Fruit fly (Drosophila melanogaster) Kc167 (cell line): ENCODE data around the gene CG4839.

Source experiments
- Myc ChIP-seq: fragments of >200 bp; optimal IDR thresholded peaks from 2 replicates; lab custom pipeline; 2017; ENCODE audit warnings: missing external identifiers
- Sin3A ChIP-seq: fragments of >200 bp; optimal IDR thresholded peaks from 2 replicates; lab custom pipeline; 2018; ENCODE audit warnings: missing external identifiers
- h ChIP-seq: fragments of >200 bp; optimal IDR thresholded peaks from 3 replicates; lab custom pipeline; 2018; ENCODE audit warnings: missing external identifiers
- insv ChIP-seq: fragments of >200 bp; optimal IDR thresholded peaks from 3 replicates; lab custom pipeline; 2018; ENCODE audit warnings: missing external identifiers
- psq ChIP-seq: fragments of >200 bp; optimal IDR thresholded peaks from 2 replicates; lab custom pipeline; 2017; ENCODE audit warnings: missing external identifiers
- ttk ChIP-seq: sonication (Bioruptor generic); optimal IDR thresholded peaks from 2 replicates; lab custom pipeline; 2017; ENCODE audit warnings: missing external identifiers

Gene CG4839

dm6 chr2L:10180182-10180779 lies 35.7 kb downstream of the CG4839 start, which contains the start of gene CG44153:
Gene CG44153, minus strand, starts transcription at chr2L:10180256.
- TF ChIP-seq h (lab: Kevin White, UChicago) (no peak), Myc (lab: Kevin White, UChicago) (no peak), insv (lab: Kevin White, UChicago) (no peak), Sin3A (lab: Kevin White, UChicago) (no peak), psq (lab: Kevin White, UChicago) (no peak), ttk (lab: Kevin White, UChicago) (no peak)

dm6 chr2L:10191396-10191795 lies 46.8 kb downstream of the CG4839 start, which contains the start of gene Fum4:
Gene Fum4, minus strand, starts transcription at chr2L:10191496.
- TF ChIP-seq Myc (lab: Kevin White, UChicago) = no peak
- no peak for TF ChIP-seq insv (lab: Kevin White, UChicago)
- TF ChIP-seq psq (lab: Kevin White, UChicago) = no peak
- no peak for TF ChIP-seq Sin3A (lab: Kevin White, UChicago)
- TF ChIP-seq h (lab: Kevin White, UChicago) = no peak
- TF ChIP-seq ttk (lab: Kevin White, UChicago) = no peak

dm6 chr2L:10198911-10199310 lies 54.3 kb downstream of the CG4839 start, which contains the start of gene Sur:
Gene Sur, minus strand, starts transcription at chr2L:10199117.
- TF ChIP-seq h (lab: Kevin White, UChicago) = no peak
- TF ChIP-seq Myc (lab: Kevin White, UChicago) = no peak
- TF ChIP-seq ttk (lab: Kevin White, UChicago) = no peak
- TF ChIP-seq Sin3A (lab: Kevin White, UChicago) = no peak
- TF ChIP-seq psq (lab: Kevin White, UChicago) = no peak
- TF ChIP-seq insv (lab: Kevin White, UChicago) = no peak

- no peak for TF ChIP-seq insv (lab: Kevin White, UChicago)
- TF ChIP-seq psq (lab: Kevin White, UChicago) = no peak
- TF ChIP-seq Myc (lab: Kevin White, UChicago) = no peak
- no peak for TF ChIP-seq Sin3A (lab: Kevin White, UChicago)
- TF ChIP-seq ttk (lab: Kevin White, UChicago) = no peak
- no peak for TF ChIP-seq h (lab: Kevin White, UChicago)
Observed at dm6 chr2L:10200847-10201246, 56.3 kb downstream of the CG4839 start, which contains the start of the genes Ripalpha and RpL7. Gene Ripalpha, minus strand, starts transcription at chr2L:10200974. Gene RpL7, plus strand, starts transcription at chr2L:10201004.

- no peak for TF ChIP-seq Sin3A (lab: Kevin White, UChicago)
- no peak for TF ChIP-seq h (lab: Kevin White, UChicago)
- TF ChIP-seq Myc (lab: Kevin White, UChicago) = no peak
- TF ChIP-seq ttk (lab: Kevin White, UChicago) = no peak
- TF ChIP-seq insv (lab: Kevin White, UChicago) = no peak
- no peak for TF ChIP-seq psq (lab: Kevin White, UChicago)
Observed at dm6 chr2L:10201743-10202142, 57.2 kb downstream of the CG4839 start.

- TF ChIP-seq Sin3A (lab: Kevin White, UChicago) = no peak
- TF ChIP-seq psq (lab: Kevin White, UChicago) = no peak
Observed at dm6 chr2L:10203933-10204509, 59.4 kb downstream of the CG4839 start, which contains the start of gene CG34159. Gene CG34159, minus strand, starts transcription at chr2L:10204317.

dm6 chr2L:10205940-10206339 lies 61.4 kb downstream of the CG4839 start:
- TF ChIP-seq Myc (lab: Kevin White, UChicago) = no peak
- TF ChIP-seq ttk (lab: Kevin White, UChicago) = peak; percentile 87
- TF ChIP-seq psq (lab: Kevin White, UChicago) = no peak
- no peak for TF ChIP-seq Sin3A (lab: Kevin White, UChicago)
